Worm (Caenorhabditis elegans) whole organism, L1 larva: ENCODE measurements around the gene F35A5.1.

ENCODE experiments used
- C04F5.9 ChIP-seq: sonication (generic microtip); optimal IDR thresholded peaks from 2 replicates; lab custom pipeline; 2016; ENCODE audit warnings: missing genetic modification characterization, missing compliant biosample characterization
- C16A3.4 ChIP-seq: fragments of 150-350 bp; optimal IDR thresholded peaks from 2 replicates; lab custom pipeline; 2014; ENCODE audit warnings: missing biosample characterization, missing genetic modification characterization
- C34B4.2 ChIP-seq: sonication (generic microtip); optimal IDR thresholded peaks from 2 replicates; lab custom pipeline; 2017; ENCODE audit warnings: mild to moderate bottlenecking, missing genetic modification characterization, missing compliant biosample characterization
- Y116A8C.19 ChIP-seq: sonication (generic microtip); optimal IDR thresholded peaks from 2 replicates; lab custom pipeline; 2016; ENCODE audit warnings: missing compliant biosample characterization, missing genetic modification characterization, borderline replicate concordance
- alr-1 ChIP-seq: fragments of 200-800 bp; sonication (Bioruptor generic); optimal IDR thresholded peaks from 2 replicates; lab custom pipeline; 2018; ENCODE audit warnings: borderline replicate concordance, mild to moderate bottlenecking, missing genetic modification characterization, missing compliant biosample characterization
- aly-2 ChIP-seq: fragments of 150-350 bp; optimal IDR thresholded peaks from 2 replicates; lab custom pipeline; 2014; ENCODE audit warnings: missing biosample characterization, missing genetic modification characterization
- blmp-1 ChIP-seq: fragments of 150-350 bp; optimal IDR thresholded peaks from 2 replicates; lab custom pipeline; 2014; ENCODE audit warnings: missing biosample characterization, missing genetic modification characterization
- ceh-63 ChIP-seq: fragments of 200-800 bp; sonication (Bioruptor generic); optimal IDR thresholded peaks from 2 replicates; lab custom pipeline; 2018; ENCODE audit warnings: mild to moderate bottlenecking, missing genetic modification characterization, missing compliant biosample characterization
- ceh-8 ChIP-seq: fragments of 200-800 bp; sonication (Bioruptor generic); optimal IDR thresholded peaks from 2 replicates; lab custom pipeline; 2018; ENCODE audit warnings: mild to moderate bottlenecking, missing genetic modification characterization, moderate library complexity, missing compliant biosample characterization
- ceh-88 ChIP-seq: fragments of 200-800 bp; sonication (Bioruptor generic); IDR thresholded peaks from 2 replicates; pipeline ENCODE4 v1.3.6; 2022; ENCODE audit warnings: missing genetic modification characterization, missing compliant biosample characterization
- ceh-90 ChIP-seq: sonication (generic microtip); optimal IDR thresholded peaks from 2 replicates; lab custom pipeline; 2016; ENCODE audit warnings: missing genetic modification characterization, missing compliant biosample characterization
- dsc-1 ChIP-seq: sonication (generic microtip); optimal IDR thresholded peaks from 2 replicates; lab custom pipeline; 2016; ENCODE audit warnings: mild to moderate bottlenecking, missing genetic modification characterization, missing compliant biosample characterization
- efl-1 ChIP-seq, 4 experiments: fragments of 150-350 bp; optimal IDR thresholded peaks in 3 of 4; peaks in 1 of 4; 1 replicate in 1 of 4; 2 replicates in 3 of 4; lab custom pipeline; 2014; ENCODE audit warnings: missing biosample characterization in 2 of 4, missing genetic modification characterization in 2 of 4, missing genetic modification reagents in 2 of 4
- egl-13 ChIP-seq: sonication (generic microtip); optimal IDR thresholded peaks from 2 replicates; lab custom pipeline; 2016; ENCODE audit warnings: missing genotype, missing genetic modification reagents, missing genetic modification characterization, missing compliant biosample characterization
- egl-27 ChIP-seq, 2 experiments: fragments of 150-350 bp in 1 of 2; sonication (generic microtip); optimal IDR thresholded peaks; 3 replicates each; lab custom pipeline; 2017 to 2018; ENCODE audit warnings: missing biosample characterization in 2 of 2, missing genetic modification characterization in 2 of 2, missing genetic modification reagents in 2 of 2
- elt-2 ChIP-seq: sonication (generic microtip); optimal IDR thresholded peaks from 2 replicates; lab custom pipeline; 2016; ENCODE audit warnings: missing genetic modification characterization, mild to moderate bottlenecking, inconsistent platforms, missing compliant biosample characterization, missing genetic modification reagents
- ets-5 ChIP-seq: fragments of 200-800 bp; sonication (Bioruptor generic); IDR thresholded peaks from 2 replicates; pipeline ENCODE4 v1.3.6; 2022; ENCODE audit warnings: missing genetic modification characterization, missing compliant biosample characterization
- fkh-10 ChIP-seq: sonication (generic microtip); optimal IDR thresholded peaks from 2 replicates; lab custom pipeline; 2017; ENCODE audit warnings: missing biosample characterization, missing genetic modification reagents, missing genetic modification characterization
- fkh-8 ChIP-seq: sonication (generic microtip); optimal IDR thresholded peaks from 2 replicates; lab custom pipeline; 2016; ENCODE audit warnings: mild to moderate bottlenecking, missing genetic modification characterization, missing compliant biosample characterization
- fos-1 ChIP-seq: fragments of 150-350 bp; optimal IDR thresholded peaks from 2 replicates; lab custom pipeline; 2014; ENCODE audit warnings: missing biosample characterization, missing genetic modification characterization
- grh-1 ChIP-seq: fragments of 200-800 bp; sonication (Bioruptor generic); IDR thresholded peaks from 2 replicates; pipeline ENCODE4 v1.3.6; 2022; ENCODE audit warnings: missing genetic modification reagents, missing genetic modification characterization, missing compliant biosample characterization
- jun-1 ChIP-seq: fragments of 150-350 bp; optimal IDR thresholded peaks from 2 replicates; lab custom pipeline; 2014; ENCODE audit warnings: missing biosample characterization, missing genetic modification reagents, missing genetic modification characterization
- lin-13 ChIP-seq: fragments of 150-350 bp; optimal IDR thresholded peaks from 2 replicates; lab custom pipeline; 2014; ENCODE audit warnings: missing biosample characterization, missing genetic modification reagents, missing genetic modification characterization
- lin-14 ChIP-seq: fragments of 200-800 bp; sonication (Bioruptor generic); optimal IDR thresholded peaks from 2 replicates; lab custom pipeline; 2018; ENCODE audit warnings: mild to moderate bottlenecking, missing genetic modification characterization, moderate library complexity, missing compliant biosample characterization
- lin-35 ChIP-seq, 2 experiments: fragments of 150-350 bp; optimal IDR thresholded peaks; 2 replicates each; lab custom pipeline; 2014; ENCODE audit warnings: missing biosample characterization in 2 of 2, missing genetic modification characterization in 2 of 2, missing genetic modification reagents in 2 of 2
- lin-39 ChIP-seq: fragments of 150-350 bp; optimal IDR thresholded peaks from 2 replicates; lab custom pipeline; 2014; ENCODE audit warnings: missing biosample characterization, missing genetic modification reagents, missing genetic modification characterization
- lir-3 ChIP-seq: sonication (generic microtip); optimal IDR thresholded peaks from 2 replicates; lab custom pipeline; 2016; ENCODE audit warnings: mild to moderate bottlenecking, missing genetic modification characterization, moderate library complexity, missing compliant biosample characterization; ENCODE audit not compliant: poor library complexity
- mdl-1 ChIP-seq, 2 experiments: fragments of 150-350 bp; optimal IDR thresholded peaks; 2 replicates each; lab custom pipeline; 2014 to 2017; ENCODE audit warnings: missing biosample characterization in 2 of 2, missing genetic modification characterization in 2 of 2, inconsistent platforms in 1 of 2
- mef-2 ChIP-seq: fragments of 150-350 bp; optimal IDR thresholded peaks from 2 replicates; lab custom pipeline; 2014; ENCODE audit warnings: missing biosample characterization, missing genetic modification characterization
- mep-1 ChIP-seq: fragments of 150-350 bp; optimal IDR thresholded peaks from 2 replicates; lab custom pipeline; 2014; ENCODE audit warnings: missing biosample characterization, missing genetic modification characterization
- nhr-11 ChIP-seq: fragments of 150-350 bp; optimal IDR thresholded peaks from 2 replicates; lab custom pipeline; 2014; ENCODE audit warnings: missing biosample characterization, missing genetic modification characterization
- nhr-12 ChIP-seq: sonication (generic microtip); optimal IDR thresholded peaks from 2 replicates; lab custom pipeline; 2017; ENCODE audit warnings: missing biosample characterization, missing genetic modification characterization
- nhr-237 ChIP-seq: fragments of 150-350 bp; optimal IDR thresholded peaks from 2 replicates; lab custom pipeline; 2014; ENCODE audit warnings: missing biosample characterization, missing genetic modification characterization
- nhr-76 ChIP-seq: sonication (generic microtip); optimal IDR thresholded peaks from 2 replicates; lab custom pipeline; 2017; ENCODE audit warnings: missing biosample characterization, missing genetic modification characterization
- nhr-77 ChIP-seq: fragments of 150-350 bp; optimal IDR thresholded peaks from 2 replicates; lab custom pipeline; 2014; ENCODE audit warnings: missing biosample characterization, missing genetic modification characterization
- nhr-90 ChIP-seq: sonication (generic microtip); optimal IDR thresholded peaks from 2 replicates; lab custom pipeline; 2016; ENCODE audit warnings: mild to moderate bottlenecking, missing genetic modification characterization, missing compliant biosample characterization; ENCODE audit not compliant: poor library complexity
- pag-3 ChIP-seq: sonication (generic microtip); optimal IDR thresholded peaks from 2 replicates; lab custom pipeline; 2017; ENCODE audit warnings: missing genetic modification characterization, mild to moderate bottlenecking, missing compliant biosample characterization, antibody characterized with exemption, borderline replicate concordance; ENCODE audit not compliant: insufficient read depth
- pax-3 ChIP-seq: fragments of 200-800 bp; sonication (Bioruptor generic); optimal IDR thresholded peaks from 2 replicates; lab custom pipeline; 2018; ENCODE audit warnings: mild to moderate bottlenecking, missing genetic modification characterization, moderate library complexity, missing compliant biosample characterization
- pqm-1 ChIP-seq: sonication (generic microtip); optimal IDR thresholded peaks from 3 replicates; lab custom pipeline; 2017; ENCODE audit warnings: missing biosample characterization, missing genetic modification characterization
- rnt-1 ChIP-seq: sonication (generic microtip); optimal IDR thresholded peaks from 2 replicates; lab custom pipeline; 2016; ENCODE audit warnings: mild to moderate bottlenecking, missing genetic modification characterization, moderate library complexity, missing compliant biosample characterization
- skn-1 ChIP-seq: fragments of 150-350 bp; optimal IDR thresholded peaks from 2 replicates; lab custom pipeline; 2014; ENCODE audit warnings: missing biosample characterization, missing genetic modification characterization
- snu-23 ChIP-seq: sonication (generic microtip); optimal IDR thresholded peaks from 2 replicates; lab custom pipeline; 2016; ENCODE audit warnings: missing genetic modification characterization, missing compliant biosample characterization
- sup-37 ChIP-seq: fragments of 200-800 bp; sonication (Bioruptor generic); optimal IDR thresholded peaks from 2 replicates; lab custom pipeline; 2018; ENCODE audit warnings: mild to moderate bottlenecking, missing genetic modification characterization, missing compliant biosample characterization
- swsn-7 ChIP-seq: sonication (generic microtip); optimal IDR thresholded peaks from 2 replicates; lab custom pipeline; 2016; ENCODE audit warnings: missing genetic modification characterization, missing compliant biosample characterization
- tlp-1 ChIP-seq: fragments of 150-350 bp; optimal IDR thresholded peaks from 2 replicates; lab custom pipeline; 2014; ENCODE audit warnings: missing biosample characterization, missing genetic modification characterization
- unc-130 ChIP-seq: fragments of 150-350 bp; optimal IDR thresholded peaks from 2 replicates; lab custom pipeline; 2017; ENCODE audit warnings: missing biosample characterization, missing genetic modification characterization, inconsistent platforms
- unc-30 ChIP-seq: sonication (generic microtip); optimal IDR thresholded peaks from 2 replicates; lab custom pipeline; 2017; ENCODE audit warnings: missing biosample characterization, missing genetic modification characterization
- unc-62 ChIP-seq: fragments of 150-350 bp; optimal IDR thresholded peaks from 2 replicates; lab custom pipeline; 2014; ENCODE audit warnings: missing biosample characterization, missing genetic modification reagents, missing genetic modification characterization
- unc-86 ChIP-seq: sonication (generic microtip); optimal IDR thresholded peaks from 2 replicates; lab custom pipeline; 2016; ENCODE audit warnings: missing genetic modification characterization, missing compliant biosample characterization
- vab-15 ChIP-seq: sonication (generic microtip); optimal IDR thresholded peaks from 2 replicates; lab custom pipeline; 2017; ENCODE audit warnings: missing genotype, mild to moderate bottlenecking, missing genetic modification characterization, missing compliant biosample characterization
- zag-1 ChIP-seq: fragments of 150-350 bp; optimal IDR thresholded peaks from 2 replicates; lab custom pipeline; 2014; ENCODE audit warnings: missing biosample characterization, missing genetic modification characterization
- ztf-11 ChIP-seq, 2 experiments: sonication (generic microtip); optimal IDR thresholded peaks; 2 replicates each; lab custom pipeline; 2016 to 2017; ENCODE audit warnings: missing genetic modification characterization in 2 of 2, missing biosample characterization in 1 of 2, missing compliant biosample characterization in 1 of 2

The F35A5.1 gene

DNA sequence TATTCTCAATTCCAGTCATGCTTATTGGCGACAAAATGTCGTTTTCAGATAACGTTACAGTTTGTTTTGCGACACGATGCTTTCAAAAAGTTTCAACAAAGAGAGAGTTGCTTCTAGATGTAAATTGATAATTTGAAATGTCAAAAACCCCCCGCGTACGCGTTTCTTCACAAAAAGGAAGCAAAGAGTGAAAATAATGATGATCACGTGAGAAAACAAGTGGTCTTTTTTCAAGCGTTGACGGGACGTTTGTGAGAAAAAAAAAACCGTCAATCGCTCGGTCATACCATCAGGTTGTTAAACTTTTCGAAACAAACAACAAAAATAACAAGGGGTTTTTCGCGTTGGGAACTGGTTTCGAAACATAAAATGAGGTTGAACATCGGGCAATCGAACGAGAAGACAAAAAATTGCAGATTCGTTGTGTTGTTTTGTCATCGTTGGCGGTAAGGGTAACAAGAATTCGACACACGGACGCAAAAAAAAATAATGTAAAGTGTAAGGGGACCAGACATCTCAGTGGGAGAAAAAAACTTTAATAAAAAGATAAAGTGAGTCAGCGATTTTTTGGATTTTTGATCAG, 24.9 kb downstream of the F35A5.1 start:
- no peak for TF ChIP-seq pag-3 (tag; lab: Kevin White, UChicago)
- no peak for TF ChIP-seq unc-30 (tag; lab: Kevin White, UChicago)
- TF ChIP-seq vab-15 (tag; lab: Kevin White, UChicago) = no peak
- TF ChIP-seq lin-39 = no peak
- TF ChIP-seq lin-35 (GFP tag; optimal IDR thresholded peaks at IDR 0.05; lab: Kevin White, UChicago) = peak in 1 of 2 experiments; percentile 49
- no peak for TF ChIP-seq egl-13 (tag; lab: Kevin White, UChicago)
- TF ChIP-seq unc-86 (tag; lab: Kevin White, UChicago) = no peak
- peak; percentile 87 for TF ChIP-seq elt-2
- TF ChIP-seq rnt-1 (tag; lab: Kevin White, UChicago) = no peak
- no peak for TF ChIP-seq unc-62 (GFP tag; lab: Kevin White, UChicago)
- peak; percentile 2 for TF ChIP-seq unc-130
- no peak for TF ChIP-seq ceh-8 (GFP tag; lab: Kevin White, UChicago)
- TF ChIP-seq jun-1 (tag; lab: Kevin White, UChicago) = no peak
- peak; percentile 62 for TF ChIP-seq snu-23 (GFP tag; lab: Kevin White, UChicago)
- no peak for TF ChIP-seq C34B4.2 (tag; lab: Kevin White, UChicago)
- no peak for TF ChIP-seq nhr-77 (tag; lab: Kevin White, UChicago)
- no peak for TF ChIP-seq pqm-1
- no peak for TF ChIP-seq nhr-11
- peak; percentile 42 for TF ChIP-seq mep-1
- no peak for TF ChIP-seq C16A3.4 (tag; lab: Kevin White, UChicago)
- TF ChIP-seq lir-3 = no peak
- TF ChIP-seq dsc-1 (tag; lab: Kevin White, UChicago) = no peak
- TF ChIP-seq ceh-63 (GFP tag; lab: Kevin White, UChicago) = no peak
- TF ChIP-seq Y116A8C.19 (tag; lab: Kevin White, UChicago) = no peak
- no peak for TF ChIP-seq nhr-76
- peak; percentile 41 for TF ChIP-seq grh-1 (GFP tag; lab: Robert Waterston, UW)
- no peak for TF ChIP-seq efl-1 (optimal IDR thresholded peaks at IDR 0.05; lab: Kevin White, UChicago)
- TF ChIP-seq efl-1 (GFP tag; optimal IDR thresholded peaks at IDR 0.05 in 1 of 2; lab: Kevin White, UChicago) = peak in 1 of 2 experiments; percentile 94
- no peak for TF ChIP-seq fos-1 (tag; lab: Kevin White, UChicago)
- no peak for TF ChIP-seq tlp-1
- no peak for TF ChIP-seq ztf-11 (tag; optimal IDR thresholded peaks at IDR 0.05; lab: Kevin White, UChicago)
- peak; percentile 70 for TF ChIP-seq lin-14
- TF ChIP-seq egl-27 (tag; optimal IDR thresholded peaks at IDR 0.05; lab: Kevin White, UChicago) = no peak
- TF ChIP-seq lin-13 (GFP tag; lab: Kevin White, UChicago) = no peak
- peak; percentile 63 for TF ChIP-seq skn-1
- peak; percentile 78 for TF ChIP-seq blmp-1 (tag; lab: Kevin White, UChicago)
- no peak for TF ChIP-seq ets-5
- TF ChIP-seq nhr-237 (tag; lab: Kevin White, UChicago) = no peak
- no peak for TF ChIP-seq C04F5.9 (tag; lab: Kevin White, UChicago)
- no peak for TF ChIP-seq zag-1
- peak; percentile 7 for TF ChIP-seq swsn-7 (tag; lab: Kevin White, UChicago)
- TF ChIP-seq mdl-1 (tag; optimal IDR thresholded peaks at IDR 0.05; lab: Kevin White, UChicago) = peak in 1 of 2 experiments; percentile 69
- TF ChIP-seq pax-3 (tag; lab: Kevin White, UChicago) = no peak
- TF ChIP-seq ceh-90 = no peak
- TF ChIP-seq ceh-88 = no peak
- no peak for TF ChIP-seq alr-1 (tag; lab: Kevin White, UChicago)
- TF ChIP-seq aly-2 (tag; lab: Kevin White, UChicago) = no peak
- TF ChIP-seq sup-37 (GFP tag; lab: Kevin White, UChicago) = no peak
- TF ChIP-seq fkh-8 (tag; lab: Kevin White, UChicago) = no peak
- TF ChIP-seq mef-2 (tag; lab: Kevin White, UChicago) = no peak
- TF ChIP-seq nhr-12 (tag; lab: Kevin White, UChicago) = no peak
- TF ChIP-seq nhr-90 = peak; percentile 20
- TF ChIP-seq fkh-10 (GFP tag; lab: Kevin White, UChicago) = no peak
